Worm (Caenorhabditis elegans) whole organism, L4 larva: ENCODE measurements around the gene cup-16.

Experiments
- F44E2.7 ChIP-seq: fragments of 200-800 bp; sonication (Bioruptor generic); IDR thresholded peaks from 2 replicates; pipeline ENCODE4 v2.1.2; 2022; ENCODE audit warnings: missing genetic modification characterization, missing compliant biosample characterization
- F49E8.2 ChIP-seq: sonication (generic microtip); optimal IDR thresholded peaks from 2 replicates; lab custom pipeline; 2016; ENCODE audit warnings: missing compliant biosample characterization, mild to moderate bottlenecking, missing genetic modification characterization, borderline replicate concordance
- R02D3.7 ChIP-seq: fragments of 150-350 bp; sonication (generic microtip); optimal IDR thresholded peaks from 3 replicates; lab custom pipeline; 2014; ENCODE audit warnings: missing biosample characterization, missing genetic modification characterization
- T20F7.1 ChIP-seq: fragments of 200-800 bp; sonication (Bioruptor generic); optimal IDR thresholded peaks from 2 replicates; lab custom pipeline; 2018; ENCODE audit warnings: mild to moderate bottlenecking, missing genetic modification characterization, missing compliant biosample characterization
- Y48G9A.11 ChIP-seq: fragments of 200-800 bp; sonication (Bioruptor generic); IDR thresholded peaks from 2 replicates; pipeline ENCODE4 v1.3.6; 2022; ENCODE audit warnings: missing genetic modification reagents, missing genetic modification characterization, missing compliant biosample characterization
- attf-4 ChIP-seq: sonication (generic microtip); optimal IDR thresholded peaks from 3 replicates; lab custom pipeline; 2017; ENCODE audit warnings: missing biosample characterization, missing genetic modification characterization
- ceh-28 ChIP-seq: fragments of 150-350 bp; optimal IDR thresholded peaks from 2 replicates; lab custom pipeline; 2014; ENCODE audit warnings: missing biosample characterization, missing genetic modification reagents, missing genetic modification characterization
- ces-1 ChIP-seq: fragments of 150-350 bp; sonication (generic microtip); optimal IDR thresholded peaks from 4 replicates; lab custom pipeline; 2014; ENCODE audit warnings: missing biosample characterization, missing genetic modification reagents, missing genetic modification characterization
- daf-16 ChIP-seq, 3 experiments: sonication (generic microtip); optimal IDR thresholded peaks; 2 replicates each; lab custom pipeline; 2016 to 2017; ENCODE audit warnings: missing genetic modification characterization in 3 of 3, missing genetic modification reagents in 3 of 3, mild to moderate bottlenecking in 2 of 3, missing compliant biosample characterization in 2 of 3, missing biosample characterization in 1 of 3, moderate library complexity in 1 of 3
- daf-19 ChIP-seq: fragments of 200-800 bp; sonication (Bioruptor generic); conservative IDR thresholded peaks from 2 replicates; pipeline ENCODE4 v1.3.6; 2022; ENCODE audit warnings: missing genetic modification characterization, missing compliant biosample characterization
- dmd-6 ChIP-seq: fragments of 200-800 bp; sonication (Bioruptor generic); IDR thresholded peaks from 2 replicates; pipeline ENCODE4 v1.3.6; 2022; ENCODE audit warnings: missing genetic modification reagents, missing genetic modification characterization, missing compliant biosample characterization
- duxl-1 ChIP-seq: sonication (generic microtip); optimal IDR thresholded peaks from 2 replicates; lab custom pipeline; 2016; ENCODE audit warnings: mild to moderate bottlenecking, missing genetic modification characterization, moderate library complexity, missing compliant biosample characterization; ENCODE audit not compliant: poor library complexity
- egl-27 ChIP-seq: sonication (generic microtip); optimal IDR thresholded peaks from 3 replicates; lab custom pipeline; 2017; ENCODE audit warnings: missing biosample characterization, missing genetic modification reagents, missing genetic modification characterization
- fos-1 ChIP-seq: fragments of 150-350 bp; optimal IDR thresholded peaks from 2 replicates; lab custom pipeline; 2014; ENCODE audit warnings: missing biosample characterization, missing genetic modification characterization
- hif-1 ChIP-seq, 2 experiments: sonication (generic microtip); optimal IDR thresholded peaks; 2 replicates each; lab custom pipeline; 2016 to 2017; ENCODE audit warnings: missing compliant biosample characterization in 2 of 2, missing genetic modification characterization in 2 of 2, missing genetic modification reagents in 2 of 2, missing genotype in 2 of 2, mild to moderate bottlenecking in 1 of 2
- hlh-11 ChIP-seq: fragments of 200-800 bp; sonication (Bioruptor generic); optimal IDR thresholded peaks from 2 replicates; lab custom pipeline; 2018; ENCODE audit warnings: mild to moderate bottlenecking, missing genetic modification characterization, missing compliant biosample characterization
- hlh-30 ChIP-seq: sonication (generic microtip); optimal IDR thresholded peaks from 2 replicates; lab custom pipeline; 2017; ENCODE audit warnings: antibody characterized with exemption, mild to moderate bottlenecking, missing genetic modification characterization, missing compliant biosample characterization; ENCODE audit not compliant: insufficient read depth
- hmg-1.1 ChIP-seq: fragments of 200-800 bp; sonication (Bioruptor generic); IDR thresholded peaks from 2 replicates; pipeline ENCODE4 v1.3.6; 2022; ENCODE audit warnings: missing genetic modification reagents, missing genetic modification characterization, missing compliant biosample characterization
- lin-1 ChIP-seq: fragments of 200-800 bp; sonication (Bioruptor generic); IDR thresholded peaks from 2 replicates; pipeline ENCODE4 v1.3.6; 2022; ENCODE audit warnings: missing genetic modification reagents, missing genetic modification characterization, missing compliant biosample characterization
- lin-38 ChIP-seq: fragments of 200-800 bp; sonication (Bioruptor generic); IDR thresholded peaks from 2 replicates; pipeline ENCODE4 v1.3.6; 2022; ENCODE audit warnings: missing genetic modification reagents, missing genetic modification characterization, missing compliant biosample characterization
- lin-39 ChIP-seq: fragments of 150-350 bp; optimal IDR thresholded peaks from 2 replicates; lab custom pipeline; 2014; ENCODE audit warnings: missing biosample characterization, missing genetic modification reagents, missing genetic modification characterization
- lir-3 ChIP-seq: sonication (generic microtip); optimal IDR thresholded peaks from 2 replicates; lab custom pipeline; 2016; ENCODE audit warnings: mild to moderate bottlenecking, missing genetic modification characterization, missing compliant biosample characterization
- lsy-2 ChIP-seq, 2 experiments: fragments of 150-350 bp in 1 of 2; sonication (generic microtip) in 1 of 2; optimal IDR thresholded peaks; 2 replicates each; lab custom pipeline; 2014 to 2017; ENCODE audit warnings: missing biosample characterization in 2 of 2, missing genetic modification characterization in 2 of 2
- mdl-1 ChIP-seq, 2 experiments: fragments of 150-350 bp in 1 of 2; sonication (generic microtip) in 1 of 2; optimal IDR thresholded peaks; 2 replicates each; lab custom pipeline; 2014 to 2017; ENCODE audit warnings: missing biosample characterization in 2 of 2, missing genetic modification characterization in 2 of 2
- mdt-29 ChIP-seq: fragments of 200-800 bp; sonication (Bioruptor generic); IDR thresholded peaks from 2 replicates; pipeline ENCODE4 v1.3.6; 2022; ENCODE audit warnings: missing genetic modification reagents, missing genetic modification characterization, missing compliant biosample characterization
- mes-2 ChIP-seq: sonication (generic microtip); optimal IDR thresholded peaks from 2 replicates; lab custom pipeline; 2016; ENCODE audit warnings: missing genotype, mild to moderate bottlenecking, missing genetic modification characterization, missing compliant biosample characterization; ENCODE audit not compliant: poor library complexity, severe bottlenecking
- mxl-3 ChIP-seq: fragments of 200-800 bp; sonication (Bioruptor generic); optimal IDR thresholded peaks from 2 replicates; lab custom pipeline; 2018; ENCODE audit warnings: mild to moderate bottlenecking, missing genetic modification characterization, missing compliant biosample characterization
- nhr-102 ChIP-seq: sonication (generic microtip); optimal IDR thresholded peaks from 2 replicates; lab custom pipeline; 2016; ENCODE audit warnings: mild to moderate bottlenecking, missing genetic modification characterization, moderate library complexity, missing compliant biosample characterization
- nhr-11 ChIP-seq: fragments of 150-350 bp; optimal IDR thresholded peaks from 2 replicates; lab custom pipeline; 2014; ENCODE audit warnings: missing biosample characterization, missing genetic modification characterization
- nhr-28 ChIP-seq: fragments of 150-350 bp; optimal IDR thresholded peaks from 2 replicates; lab custom pipeline; 2014; ENCODE audit warnings: missing biosample characterization, missing genetic modification characterization
- nhr-48 ChIP-seq: sonication (generic microtip); optimal IDR thresholded peaks from 2 replicates; lab custom pipeline; 2016; ENCODE audit warnings: mild to moderate bottlenecking, missing genetic modification characterization, missing compliant biosample characterization
- nhr-77 ChIP-seq: fragments of 150-350 bp; optimal IDR thresholded peaks from 2 replicates; lab custom pipeline; 2014; ENCODE audit warnings: missing biosample characterization, missing genetic modification characterization
- php-3 ChIP-seq: fragments of 200-800 bp; sonication (Bioruptor generic); IDR thresholded peaks from 2 replicates; pipeline ENCODE4 v1.3.6; 2022; ENCODE audit warnings: missing genetic modification reagents, missing genetic modification characterization, missing compliant biosample characterization
- tra-1 ChIP-seq: fragments of 200-800 bp; sonication (Bioruptor generic); IDR thresholded peaks from 2 replicates; pipeline ENCODE4 v1.3.6; 2022; ENCODE audit warnings: missing genetic modification reagents, missing genetic modification characterization, missing compliant biosample characterization
- unc-39 ChIP-seq: sonication (generic microtip); optimal IDR thresholded peaks from 2 replicates; lab custom pipeline; 2017; ENCODE audit warnings: missing biosample characterization, missing genetic modification characterization
- unc-62 ChIP-seq, 3 experiments: fragments of 150-350 bp in 1 of 3; sonication (generic microtip); optimal IDR thresholded peaks in 2 of 3; peaks in 1 of 3; 1 replicate in 1 of 3; 2 replicates in 2 of 3; lab custom pipeline; 2014 to 2017; ENCODE audit warnings: missing biosample characterization in 3 of 3, missing genetic modification characterization in 3 of 3, missing genetic modification reagents in 3 of 3, missing genotype in 1 of 3
- zfp-2 ChIP-seq: sonication (generic microtip); optimal IDR thresholded peaks from 2 replicates; lab custom pipeline; 2016; ENCODE audit warnings: mild to moderate bottlenecking, missing genetic modification characterization, missing compliant biosample characterization
- zfp-3 ChIP-seq: fragments of 200-800 bp; sonication (Bioruptor generic); conservative IDR thresholded peaks from 2 replicates; pipeline ENCODE4 v1.3.6; 2022; ENCODE audit warnings: missing genetic modification reagents, missing genetic modification characterization, missing compliant biosample characterization
- ztf-7 ChIP-seq: fragments of 150-350 bp; optimal IDR thresholded peaks from 2 replicates; lab custom pipeline; 2014; ENCODE audit warnings: missing biosample characterization, missing genetic modification characterization

Gene cup-16

ce11 chrII:8742006-8742847 is 35.3 kb downstream of the cup-16 start (continued):
- TF ChIP-seq hif-1 (tag; optimal IDR thresholded peaks at IDR 0.05; lab: Kevin White, UChicago) (peak; percentile 11 to 31), hlh-11 (tag; lab: Kevin White, UChicago) (peak; percentile 80), hlh-30 (tag; lab: Kevin White, UChicago) (peak; percentile 85), attf-4 (no peak), php-3 (peak; percentile 59), dmd-6 (GFP tag; lab: Robert Waterston, UW) (peak; percentile 69), daf-16 (GFP tag; optimal IDR thresholded peaks at IDR 0.05; lab: Kevin White, UChicago) (no peak), daf-16 (tag; optimal IDR thresholded peaks at IDR 0.05; lab: Kevin White, UChicago) (peak; percentile 76), fos-1 (tag; lab: Kevin White, UChicago) (no peak), lin-39 (no peak), ztf-7 (no peak), mxl-3 (GFP tag; lab: Kevin White, UChicago) (peak; percentile 94), mdl-1 (tag; optimal IDR thresholded peaks at IDR 0.05; lab: Kevin White, UChicago) (peak; percentile 91 to 92), lin-38 (GFP tag; lab: Robert Waterston, UW) (no peak), lin-1 (GFP tag; lab: Robert Waterston, UW) (peak; percentile 74), mdt-29 (GFP tag; lab: Robert Waterston, UW) (peak; percentile 62; the same call in 1 of the 2 replicates), T20F7.1 (GFP tag; lab: Kevin White, UChicago) (no peak), ces-1 (GFP tag; lab: Kevin White, UChicago) (no peak), F49E8.2 (tag; lab: Kevin White, UChicago) (no peak)

DNA sequence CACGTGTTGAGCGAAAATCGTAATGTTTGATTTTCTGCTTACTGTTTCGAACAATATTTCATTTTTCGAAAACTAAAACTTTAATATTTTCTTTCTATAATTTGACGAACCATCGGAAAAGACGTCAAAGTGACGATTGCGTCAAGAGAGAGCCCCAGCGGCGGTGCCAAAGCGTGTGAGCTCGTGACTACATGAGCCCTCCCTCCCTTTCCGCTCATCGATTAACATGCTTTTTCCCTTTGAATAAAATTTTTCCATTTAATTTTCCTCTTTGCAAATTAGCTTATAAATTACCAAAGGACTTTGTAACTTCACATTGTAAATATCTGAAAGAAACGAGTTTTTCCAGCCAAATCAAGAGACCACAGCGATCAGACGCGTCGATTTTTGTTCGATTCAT is 36.0 kb downstream of the cup-16 start:
- no peak for TF ChIP-seq unc-39 (tag; lab: Kevin White, UChicago)
- no peak for TF ChIP-seq R02D3.7 (tag; lab: Kevin White, UChicago)
- no peak for TF ChIP-seq zfp-3 (GFP tag; lab: Robert Waterston, UW)
- peak; percentile 69 for TF ChIP-seq hlh-30 (tag; lab: Kevin White, UChicago)
- TF ChIP-seq lsy-2 (tag; optimal IDR thresholded peaks at IDR 0.05; lab: Kevin White, UChicago) = peak in 1 of 2 experiments; percentile 42
- TF ChIP-seq hmg-1.1 (GFP tag; lab: Robert Waterston, UW) = peak; percentile 46; the same call in 1 of the 2 replicates
- TF ChIP-seq attf-4 = no peak
- TF ChIP-seq F44E2.7 = no peak

ce11 chrII:8743379-8744173 is 36.6 kb downstream of the cup-16 start, which contains the start of gene mak-1:
mak-1 (plus strand) TSS chrII:8744071.
- TF ChIP-seq lir-3 (no peak), hif-1 (tag; optimal IDR thresholded peaks at IDR 0.05; lab: Kevin White, UChicago) (peak in 1 of 2 experiments; percentile 45), Y48G9A.11 (GFP tag; lab: Robert Waterston, UW) (peak; percentile 30; the same call in 1 of the 2 replicates), nhr-102 (tag; lab: Kevin White, UChicago) (peak; percentile 51), lsy-2 (tag; optimal IDR thresholded peaks at IDR 0.05; lab: Kevin White, UChicago) (peak in 1 of 2 experiments; percentile 33), ceh-28 (tag; lab: Kevin White, UChicago) (peak; percentile 8), hlh-11 (tag; lab: Kevin White, UChicago) (peak; percentile 74), nhr-11 (tag; lab: Kevin White, UChicago) (peak; percentile 23), mes-2 (peak; percentile 20), duxl-1 (no peak), egl-27 (tag; lab: Kevin White, UChicago) (no peak), nhr-48 (peak; percentile 87), ces-1 (GFP tag; lab: Kevin White, UChicago) (no peak), hmg-1.1 (GFP tag; lab: Robert Waterston, UW) (0 out of 2 replicates have a peak, but pooled peaks have one; percentile 15), daf-19 (no peak), zfp-2 (tag; lab: Kevin White, UChicago) (no peak), nhr-28 (tag; lab: Kevin White, UChicago) (peak; percentile 96), nhr-77 (tag; lab: Kevin White, UChicago) (no peak), tra-1 (GFP tag; lab: Robert Waterston, UW) (0 out of 2 replicates have a peak, but pooled peaks have one; percentile 21), unc-62 (GFP tag; optimal IDR thresholded peaks at IDR 0.05 in 1 of 2; lab: Kevin White, UChicago) (peak in 1 of 2 experiments; percentile 33), unc-62 (tag; optimal IDR thresholded peaks at IDR 0.05; lab: Kevin White, UChicago) (no peak), daf-16 (GFP tag; optimal IDR thresholded peaks at IDR 0.05; lab: Kevin White, UChicago) (no peak), daf-16 (tag; optimal IDR thresholded peaks at IDR 0.05; lab: Kevin White, UChicago) (peak; percentile 68), T20F7.1 (GFP tag; lab: Kevin White, UChicago) (no peak), dmd-6 (GFP tag; lab: Robert Waterston, UW) (peak; percentile 52; the same call in 1 of the 2 replicates), mxl-3 (GFP tag; lab: Kevin White, UChicago) (no peak)
